Worm (Caenorhabditis elegans): ENCODE data around the gene T20D4.3.
A peak's percentile ranks its signal among the peaks of the same experiment; 100 is the strongest.

DNA sequence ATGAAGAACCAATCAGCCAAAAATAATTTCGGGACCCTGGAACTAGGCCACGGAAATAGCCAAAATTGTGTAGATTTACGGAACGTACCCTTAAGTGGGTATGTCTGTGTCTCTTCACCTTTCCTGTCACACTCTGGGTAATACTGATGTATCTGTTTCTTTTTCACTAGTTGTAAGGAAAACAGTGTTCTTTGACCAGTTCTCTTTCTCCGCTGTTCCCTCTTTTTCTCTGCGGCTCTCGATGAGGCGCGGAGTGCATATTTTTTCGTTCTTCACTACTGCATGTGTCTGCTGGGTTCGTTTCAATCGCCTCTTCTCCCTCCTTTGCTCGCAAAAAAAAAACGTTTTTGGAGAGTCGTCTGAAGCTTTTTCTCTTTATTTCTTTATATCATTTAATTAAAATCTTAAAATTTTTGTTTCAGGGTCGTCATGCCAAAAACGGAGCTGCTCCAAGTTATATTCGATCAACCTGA lies 7.9 kb upstream of the T20D4.3 start, which contains the start of gene arrd-22:
- TF ChIP-seq ceh-82 (tag; optimal IDR thresholded peaks at IDR 0.05) (peak in 1 of 3 experiments; percentile 30), C04F5.9 (tag; optimal IDR thresholded peaks at IDR 0.05) (no peak), isw-1 (GFP tag; IDR thresholded peaks at IDR 0.05) (no peak), lin-35 (GFP tag; optimal IDR thresholded peaks at IDR 0.05) (no peak), ets-5 (GFP tag; IDR thresholded peaks at IDR 0.05) (no peak), mab-9 (GFP tag; IDR thresholded peaks at IDR 0.05) (no peak), nhr-76 (tag; optimal IDR thresholded peaks at IDR 0.05) (no peak), jun-1 (tag; optimal IDR thresholded peaks at IDR 0.05) (no peak), ztf-11 (tag; optimal IDR thresholded peaks at IDR 0.05) (no peak), nhr-12 (tag; optimal IDR thresholded peaks at IDR 0.05) (no peak)
